Fruit fly (Drosophila melanogaster) whole organism, embryonic: Measurements from ENCODE around the gene CG2444.

Source experiments
- Antp ChIP-seq: fragments of 200-800 bp; sonication (Bioruptor generic); optimal IDR thresholded peaks from 3 replicates; lab custom pipeline; 2016; ENCODE audit warnings: missing biosample characterization, missing genetic modification characterization
- Atf6 ChIP-seq: fragments of 200-800 bp; sonication (Bioruptor generic); IDR thresholded peaks from 2 replicates; pipeline ENCODE4 v1.3.6; 2022; ENCODE audit warnings: missing biosample characterization, missing genetic modification characterization
- BtbVII ChIP-seq: fragments of 200-800 bp; sonication (Bioruptor generic); optimal IDR thresholded peaks from 3 replicates; lab custom pipeline; 2017; ENCODE audit warnings: missing biosample characterization, mild to moderate bottlenecking, missing genetic modification characterization
- CG10959 ChIP-seq: fragments of 200-800 bp; sonication (Bioruptor generic); IDR thresholded peaks from 2 replicates; pipeline ENCODE4 v1.3.6; 2022; ENCODE audit warnings: missing biosample characterization, missing genetic modification characterization
- CG11456 ChIP-seq: fragments of 200-800 bp; sonication (Bioruptor generic); IDR thresholded peaks from 3 replicates; pipeline ENCODE4 v1.3.6; 2022; ENCODE audit warnings: missing biosample characterization, missing genetic modification characterization
- CG15479 ChIP-seq: fragments of 200-800 bp; sonication (Bioruptor generic); optimal IDR thresholded peaks from 3 replicates; lab custom pipeline; 2019; ENCODE audit warnings: missing biosample characterization, mild to moderate bottlenecking, missing genetic modification characterization, moderate library complexity
- CG15514 ChIP-seq: fragments of 200-800 bp; sonication (Bioruptor generic); optimal IDR thresholded peaks from 3 replicates; lab custom pipeline; 2017; ENCODE audit warnings: missing biosample characterization, missing genetic modification characterization, mild to moderate bottlenecking, moderate library complexity, missing genetic modification reagents
- CG16815 ChIP-seq: fragments of 200-800 bp; sonication (Bioruptor generic); optimal IDR thresholded peaks from 3 replicates; lab custom pipeline; 2017; ENCODE audit warnings: missing biosample characterization, mild to moderate bottlenecking, missing genetic modification characterization
- CG17328 ChIP-seq: fragments of 200-800 bp; sonication (Bioruptor generic); IDR thresholded peaks from 2 replicates; pipeline ENCODE4 v1.3.6; 2022; ENCODE audit warnings: missing biosample characterization, missing genetic modification characterization
- CG17912 ChIP-seq: fragments of 200-800 bp; sonication (Bioruptor generic); optimal IDR thresholded peaks from 2 replicates; lab custom pipeline; 2018; ENCODE audit warnings: missing biosample characterization, mild to moderate bottlenecking, missing genetic modification characterization
- CG2889 ChIP-seq: fragments of 200-800 bp; sonication (Bioruptor generic); IDR thresholded peaks from 3 replicates; pipeline ENCODE4 v1.3.6; 2022; ENCODE audit warnings: missing biosample characterization, missing genetic modification characterization
- CG3065 ChIP-seq: fragments of 200-800 bp; sonication (Bioruptor generic); optimal IDR thresholded peaks from 2 replicates; lab custom pipeline; 2016; ENCODE audit warnings: missing biosample characterization, missing genetic modification characterization
- CG3838 ChIP-seq: fragments of 200-800 bp; sonication (Bioruptor generic); optimal IDR thresholded peaks from 3 replicates; lab custom pipeline; 2016; ENCODE audit warnings: missing biosample characterization, missing genetic modification characterization
- CG4360 ChIP-seq: fragments of 200-800 bp; sonication (Bioruptor generic); IDR thresholded peaks from 2 replicates; pipeline ENCODE4 v1.3.6; 2022; ENCODE audit warnings: missing biosample characterization, missing genetic modification characterization
- CG4424 ChIP-seq: fragments of 200-800 bp; sonication (Bioruptor generic); optimal IDR thresholded peaks from 3 replicates; lab custom pipeline; 2016; ENCODE audit warnings: missing biosample characterization, missing genetic modification characterization
- CG4617 ChIP-seq: fragments of 200-800 bp; sonication (Bioruptor generic); optimal IDR thresholded peaks from 3 replicates; lab custom pipeline; 2016; ENCODE audit warnings: missing biosample characterization, missing genetic modification characterization, borderline replicate concordance
- CG6813 ChIP-seq: fragments of 200-800 bp; sonication (Bioruptor generic); optimal IDR thresholded peaks from 2 replicates; lab custom pipeline; 2017; ENCODE audit warnings: missing biosample characterization, missing genetic modification characterization, mild to moderate bottlenecking, moderate library complexity, missing genetic modification reagents
- CG6854 ChIP-seq: fragments of 200-800 bp; sonication (Bioruptor generic); optimal IDR thresholded peaks from 3 replicates; lab custom pipeline; 2017; ENCODE audit warnings: missing biosample characterization, mild to moderate bottlenecking, missing genetic modification characterization
- CG9727 ChIP-seq: fragments of 200-800 bp; sonication (Bioruptor generic); optimal IDR thresholded peaks from 3 replicates; lab custom pipeline; 2017; ENCODE audit warnings: missing biosample characterization, mild to moderate bottlenecking, missing genetic modification characterization
- D19A ChIP-seq: fragments of 200-800 bp; optimal IDR thresholded peaks from 3 replicates; lab custom pipeline; 2019; ENCODE audit warnings: missing biosample characterization, mild to moderate bottlenecking, missing genetic modification characterization, moderate library complexity
- Dfd ChIP-seq, 2 experiments: fragments of >200 bp; optimal IDR thresholded peaks; 2 replicates each; lab custom pipeline; 2017; ENCODE audit warnings: missing biosample characterization in 2 of 2, missing genetic modification characterization in 2 of 2
- Doc3 ChIP-seq: fragments of 200-800 bp; sonication (Bioruptor generic); IDR thresholded peaks from 3 replicates; pipeline ENCODE4 v1.3.6; 2022; ENCODE audit warnings: missing biosample characterization, missing genetic modification characterization; ENCODE audit not compliant: partially characterized antibody
- Elba2 ChIP-seq: fragments of 200-800 bp; sonication (Bioruptor generic); optimal IDR thresholded peaks from 3 replicates; lab custom pipeline; 2016; ENCODE audit warnings: missing biosample characterization, missing genetic modification characterization
- Fer1 ChIP-seq: fragments of 200-800 bp; sonication (Bioruptor generic); optimal IDR thresholded peaks from 2 replicates; lab custom pipeline; 2017; ENCODE audit warnings: missing biosample characterization, mild to moderate bottlenecking, missing genetic modification characterization
- HLH4C ChIP-seq: fragments of 200-800 bp; sonication (Bioruptor generic); IDR thresholded peaks from 3 replicates; pipeline ENCODE4 v1.3.6; 2022; ENCODE audit warnings: missing biosample characterization, missing genetic modification characterization; ENCODE audit not compliant: partially characterized antibody
- NfI ChIP-seq: fragments of 200-800 bp; sonication (Bioruptor generic); optimal IDR thresholded peaks from 3 replicates; lab custom pipeline; 2018; ENCODE audit warnings: missing biosample characterization, mild to moderate bottlenecking, missing genetic modification characterization, moderate library complexity
- PHDP ChIP-seq: fragments of 200-800 bp; sonication (Bioruptor generic); optimal IDR thresholded peaks from 3 replicates; lab custom pipeline; 2018; ENCODE audit warnings: missing biosample characterization, mild to moderate bottlenecking, missing genetic modification characterization, moderate library complexity
- Pdp1 ChIP-seq, 2 experiments: fragments of 200-800 bp; sonication (Bioruptor generic); optimal IDR thresholded peaks; 3 replicates each; lab custom pipeline; 2016; ENCODE audit warnings: missing biosample characterization in 2 of 2, missing genetic modification characterization in 2 of 2, mild to moderate bottlenecking in 1 of 2, moderate library complexity in 1 of 2
- Ptx1 ChIP-seq: fragments of 200-800 bp; sonication (Bioruptor generic); IDR thresholded peaks from 2 replicates; pipeline ENCODE4 v1.3.6; 2022; ENCODE audit warnings: missing biosample characterization, missing genetic modification characterization
- Sox100B ChIP-seq: fragments of 200-800 bp; sonication (Bioruptor generic); optimal IDR thresholded peaks from 3 replicates; lab custom pipeline; 2018; ENCODE audit warnings: missing biosample characterization, mild to moderate bottlenecking, missing genetic modification characterization
- Ssrp ChIP-seq: fragments of 200-800 bp; sonication (Bioruptor generic); optimal IDR thresholded peaks from 2 replicates; lab custom pipeline; 2018; ENCODE audit warnings: missing biosample characterization, mild to moderate bottlenecking, missing genetic modification characterization, moderate library complexity
- Stat92E ChIP-seq, 3 experiments: fragments of >200 bp in 2 of 3; fragments of 200-800 bp in 1 of 3; sonication (Bioruptor generic) in 1 of 3; optimal IDR thresholded peaks; 2 replicates each; lab custom pipeline; 2017 to 2019; ENCODE audit warnings: missing biosample characterization in 3 of 3, missing genetic modification characterization in 3 of 3, mild to moderate bottlenecking in 1 of 3, moderate library complexity in 1 of 3
- Xrp1 ChIP-seq: fragments of 200-800 bp; sonication (Bioruptor generic); IDR thresholded peaks from 2 replicates; pipeline ENCODE4 v1.3.6; 2022; ENCODE audit warnings: missing biosample characterization, missing genetic modification characterization
- al ChIP-seq: fragments of 200-800 bp; sonication (Bioruptor generic); IDR thresholded peaks from 2 replicates; pipeline ENCODE4 v1.3.6; 2022; ENCODE audit warnings: missing biosample characterization, missing genetic modification characterization
- aop ChIP-seq: fragments of 200-800 bp; sonication (Bioruptor generic); IDR thresholded peaks from 2 replicates; pipeline ENCODE4 v1.3.6; 2022; ENCODE audit warnings: missing biosample characterization, missing genetic modification characterization
- ara ChIP-seq: fragments of 200-800 bp; sonication (Bioruptor generic); IDR thresholded peaks from 2 replicates; pipeline ENCODE4 v1.3.6; 2022; ENCODE audit warnings: missing biosample characterization, missing genetic modification characterization
- emc ChIP-seq: fragments of 200-800 bp; sonication (Bioruptor generic); optimal IDR thresholded peaks from 2 replicates; lab custom pipeline; 2016; ENCODE audit warnings: missing biosample characterization, missing genetic modification characterization
- fd102C ChIP-seq: fragments of 200-800 bp; sonication (Bioruptor generic); optimal IDR thresholded peaks from 2 replicates; lab custom pipeline; 2018; ENCODE audit warnings: missing biosample characterization, mild to moderate bottlenecking, missing genetic modification characterization, moderate library complexity
- fd64A ChIP-seq: fragments of 200-800 bp; sonication (Bioruptor generic); optimal IDR thresholded peaks from 3 replicates; lab custom pipeline; 2018; ENCODE audit warnings: missing biosample characterization, mild to moderate bottlenecking, missing genetic modification characterization
- gcm ChIP-seq: fragments of 200-800 bp; sonication (Bioruptor generic); optimal IDR thresholded peaks from 2 replicates; lab custom pipeline; 2019; ENCODE audit warnings: missing biosample characterization, mild to moderate bottlenecking, missing genetic modification characterization, moderate library complexity
- hb ChIP-seq: fragments of 200-800 bp; sonication (Bioruptor generic); IDR thresholded peaks from 3 replicates; pipeline ENCODE4 v1.3.6; 2022; ENCODE audit warnings: missing biosample characterization, missing genetic modification characterization; ENCODE audit not compliant: partially characterized antibody
- hkb ChIP-seq, 2 experiments: fragments of 200-800 bp in 1 of 2; fragments of >200 bp in 1 of 2; sonication (Bioruptor generic) in 1 of 2; IDR thresholded peaks in 1 of 2; optimal IDR thresholded peaks in 1 of 2; 2 replicates each; pipeline versions ENCODE4 v1.3.6 to Lab custom; 2017 to 2022; ENCODE audit warnings: missing biosample characterization in 1 of 2, missing genetic modification characterization in 1 of 2
- insv ChIP-seq, 2 experiments: fragments of 200-800 bp; sonication (Bioruptor generic); optimal IDR thresholded peaks; 3 replicates each; lab custom pipeline; 2016 to 2018; ENCODE audit warnings: missing biosample characterization in 2 of 2, missing genetic modification characterization in 2 of 2
- kni ChIP-seq: fragments of 200-800 bp; sonication (Bioruptor generic); optimal IDR thresholded peaks from 3 replicates; lab custom pipeline; 2017; ENCODE audit warnings: mild to moderate bottlenecking, missing biosample characterization, missing genetic modification reagents, missing genetic modification characterization
- nerfin-1 ChIP-seq: fragments of 200-800 bp; sonication (Bioruptor generic); optimal IDR thresholded peaks from 3 replicates; lab custom pipeline; 2019; ENCODE audit warnings: missing biosample characterization, mild to moderate bottlenecking, missing genetic modification characterization, moderate library complexity
- pnt ChIP-seq: fragments of 200-800 bp; sonication (Bioruptor generic); optimal IDR thresholded peaks from 3 replicates; lab custom pipeline; 2016; ENCODE audit warnings: missing biosample characterization, missing genetic modification characterization
- repo ChIP-seq: fragments of 200-800 bp; sonication (Bioruptor generic); optimal IDR thresholded peaks from 2 replicates; lab custom pipeline; 2016; ENCODE audit warnings: missing biosample characterization, missing genetic modification characterization
- scrt ChIP-seq: fragments of 200-800 bp; sonication (Bioruptor generic); optimal IDR thresholded peaks from 2 replicates; lab custom pipeline; 2018; ENCODE audit warnings: missing biosample characterization, mild to moderate bottlenecking, missing genetic modification characterization, moderate library complexity
- sens ChIP-seq: fragments of 200-800 bp; sonication (Bioruptor generic); peaks from one replicate; lab custom pipeline; 2016; ENCODE audit warnings: missing biosample characterization, missing genetic modification characterization
- tio ChIP-seq: fragments of 200-800 bp; sonication (Bioruptor generic); optimal IDR thresholded peaks from 2 replicates; lab custom pipeline; 2017; ENCODE audit warnings: missing biosample characterization, missing genetic modification characterization, inconsistent platforms

The CG2444 gene

dm6 chrX:11684462-11684861 lies 20.6 kb downstream of the CG2444 start (continued):
- TF ChIP-seq CG15514 (peak; percentile 83), scrt (no peak), CG17912 (GFP tag; lab: Kevin White, UChicago) (no peak), ara (GFP tag; lab: Robert Waterston, UW) (no peak), Stat92E (GFP tag; optimal IDR thresholded peaks at IDR 0.05; lab: Kevin White, UChicago) (no peak), nerfin-1 (tag; lab: Kevin White, UChicago) (no peak), al (no peak), CG15479 (no peak), CG3065 (no peak), Dfd (GFP tag; optimal IDR thresholded peaks at IDR 0.05; lab: Kevin White, UChicago) (no peak), Xrp1 (GFP tag; lab: Robert Waterston, UW) (no peak), tio (GFP tag; lab: Kevin White, UChicago) (no peak), Pdp1 (GFP tag; optimal IDR thresholded peaks at IDR 0.05; lab: Kevin White, UChicago) (no peak), repo (GFP tag; lab: Kevin White, UChicago) (no peak), hb (GFP tag; lab: Robert Waterston, UW) (no peak), fd102C (no peak), Ssrp (tag; lab: Kevin White, UChicago) (no peak), CG10959 (GFP tag; lab: Robert Waterston, UW) (no peak), CG11456 (GFP tag; lab: Robert Waterston, UW) (no peak), Elba2 (GFP tag; lab: Kevin White, UChicago) (no peak), D19A (peak; percentile 96), insv (GFP tag; optimal IDR thresholded peaks at IDR 0.05; lab: Kevin White, UChicago) (no peak), emc (no peak), Sox100B (GFP tag; lab: Kevin White, UChicago) (no peak), Fer1 (GFP tag; lab: Kevin White, UChicago) (no peak), hkb (optimal IDR thresholded peaks at IDR 0.05; lab: Kevin White, UChicago) (no peak), hkb (GFP tag; IDR thresholded peaks at IDR 0.05; lab: Robert Waterston, UW) (no peak), CG4617 (GFP tag; lab: Kevin White, UChicago) (no peak), fd64A (GFP tag; lab: Kevin White, UChicago) (no peak), CG9727 (GFP tag; lab: Kevin White, UChicago) (no peak), sens (peak; percentile 54), CG4360 (GFP tag; lab: Robert Waterston, UW) (no peak), Antp (GFP tag; lab: Kevin White, UChicago) (no peak), CG2889 (GFP tag; lab: Robert Waterston, UW) (no peak), CG3838 (GFP tag; lab: Kevin White, UChicago) (no peak), PHDP (no peak), CG17328 (GFP tag; lab: Robert Waterston, UW) (0 out of 2 replicates have a peak, but pooled peaks have one; percentile 25), HLH4C (no peak), aop (0 out of 2 replicates have a peak, but pooled peaks have one; percentile 42), pnt (GFP tag; lab: Kevin White, UChicago) (no peak), CG6813 (GFP tag; lab: Kevin White, UChicago) (no peak), Atf6 (GFP tag; lab: Robert Waterston, UW) (no peak), BtbVII (peak; percentile 17), Doc3 (GFP tag; lab: Robert Waterston, UW) (no peak), CG4424 (GFP tag; lab: Kevin White, UChicago) (no peak), Ptx1 (GFP tag; lab: Robert Waterston, UW) (no peak), kni (GFP tag; lab: Kevin White, UChicago) (no peak), NfI (no peak), CG6854 (GFP tag; lab: Kevin White, UChicago) (no peak), gcm (no peak), CG16815 (GFP tag; lab: Kevin White, UChicago) (no peak)
